Fruit fly (Drosophila melanogaster): ENCODE measurements around the gene CG4789.

CG4789 gene

DNA sequence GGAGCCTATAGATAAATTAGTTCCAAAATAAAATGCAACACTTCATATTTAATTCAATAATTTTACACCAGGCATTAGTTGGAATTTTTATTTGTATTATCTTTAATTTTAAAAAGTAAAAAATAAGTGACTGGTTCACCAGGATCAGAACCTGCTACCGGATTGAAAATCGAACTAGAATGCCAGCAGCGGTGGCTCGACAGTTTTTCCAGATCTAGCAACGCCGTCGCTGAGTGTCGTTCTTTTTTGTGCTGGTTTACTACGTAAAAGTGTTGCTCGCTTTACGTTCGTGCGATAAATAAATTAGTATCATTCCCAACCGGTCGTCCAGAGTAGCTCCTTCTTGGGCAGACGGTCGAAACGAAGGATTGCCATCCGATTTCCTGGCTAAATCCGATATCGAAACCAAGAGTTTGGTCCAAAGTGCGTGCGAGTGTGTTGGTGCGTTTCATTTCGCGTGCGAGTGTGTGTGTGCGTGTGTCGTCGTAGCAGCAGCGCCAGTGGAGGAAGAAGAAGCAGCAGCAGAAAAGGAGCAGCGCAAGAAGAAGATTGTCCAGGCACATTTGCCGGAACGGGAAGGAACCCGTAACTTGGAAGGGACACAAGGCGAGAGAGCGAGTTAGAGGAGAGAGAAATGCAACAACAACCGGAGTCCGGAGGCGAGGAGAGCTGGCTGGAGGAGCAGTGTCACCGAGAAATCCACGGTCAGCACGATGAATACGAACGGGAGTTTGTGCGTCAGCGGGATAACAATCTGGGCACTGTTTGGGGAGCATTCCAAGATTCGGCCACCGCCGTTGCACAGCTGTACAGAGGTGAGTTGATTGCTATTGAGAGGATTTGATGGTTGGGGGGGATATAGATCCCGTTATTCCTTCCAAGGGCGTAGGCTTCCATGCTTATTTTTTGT is 8.6 kb upstream of the CG4789 start, which contains the start of gene CG4768 (continued):
- no peak for TF ChIP-seq Sin3A (optimal IDR thresholded peaks at IDR 0.05)
- no peak for TF ChIP-seq CG43689 (GFP tag; IDR thresholded peaks at IDR 0.05)
- TF ChIP-seq jumu (GFP tag; optimal IDR thresholded peaks at IDR 0.05), result no peak
- TF ChIP-seq D (optimal IDR thresholded peaks at IDR 0.05), result peak; percentile 64
- TF ChIP-seq D (GFP tag; optimal IDR thresholded peaks at IDR 0.05), result no peak
- TF ChIP-seq Ets65A (GFP tag), result peak; percentile 70
- peak; percentile 0 for TF ChIP-seq HmgZ (tag; optimal IDR thresholded peaks at IDR 0.05)
- no peak for TF ChIP-seq crc (GFP tag; optimal IDR thresholded peaks at IDR 0.05)
- TF ChIP-seq CG17829 (tag; optimal IDR thresholded peaks at IDR 0.05), result no peak
- no peak for TF ChIP-seq CG17359 (tag; optimal IDR thresholded peaks at IDR 0.05)
- no peak for TF ChIP-seq CG5245 (GFP tag; optimal IDR thresholded peaks at IDR 0.05)
- no peak for TF ChIP-seq nau (GFP tag; optimal IDR thresholded peaks at IDR 0.05)
- peak; percentile 25 for TF ChIP-seq pzg (GFP tag; optimal IDR thresholded peaks at IDR 0.05)
- no peak for TF ChIP-seq Poxn (GFP tag; IDR thresholded peaks at IDR 0.05)
- TF ChIP-seq CG31441 (GFP tag; IDR thresholded peaks at IDR 0.05), result 0 out of 2 replicates have a peak, but pooled peaks have one; percentile 13
- no peak for TF ChIP-seq Ravus (GFP tag; IDR thresholded peaks at IDR 0.05)
- no peak for TF ChIP-seq croc (GFP tag; conservative IDR thresholded peaks at IDR 0.05)
- no peak for TF ChIP-seq HLH4C (GFP tag; IDR thresholded peaks at IDR 0.05; ENCODE audit: partially characterized antibody)
- no peak for TF ChIP-seq emc (GFP tag; optimal IDR thresholded peaks at IDR 0.05)
- TF ChIP-seq Gug (GFP tag; IDR thresholded peaks at IDR 0.05), result no peak
- TF ChIP-seq Doc3 (GFP tag; IDR thresholded peaks at IDR 0.05; ENCODE audit: partially characterized antibody), result no peak
- TF ChIP-seq CG10565 (GFP tag; optimal IDR thresholded peaks at IDR 0.05), result no peak
- TF ChIP-seq zf30C (GFP tag; optimal IDR thresholded peaks at IDR 0.05), result no peak
- no peak for TF ChIP-seq otp (GFP tag; IDR thresholded peaks at IDR 0.05)
- TF ChIP-seq fru (optimal IDR thresholded peaks at IDR 0.05), result no peak
- TF ChIP-seq Mes4 (GFP tag; optimal IDR thresholded peaks at IDR 0.05), result no peak
- TF ChIP-seq MTF-1 (GFP tag; optimal IDR thresholded peaks at IDR 0.05; ENCODE audit: borderline replicate concordance), result no peak
- no peak for TF ChIP-seq pb (GFP tag; optimal IDR thresholded peaks at IDR 0.05)
- TF ChIP-seq CG7963 (GFP tag; IDR thresholded peaks at IDR 0.05; ENCODE audit: partially characterized antibody), result no peak
- TF ChIP-seq CG1529 (GFP tag; optimal IDR thresholded peaks at IDR 0.05), result no peak
- no peak for TF ChIP-seq ac (GFP tag; optimal IDR thresholded peaks at IDR 0.05)
- TF ChIP-seq CG34422 (GFP tag; IDR thresholded peaks at IDR 0.05), result no peak
- no peak for TF ChIP-seq fd102C (GFP tag; optimal IDR thresholded peaks at IDR 0.05)
- TF ChIP-seq salm (tag; optimal IDR thresholded peaks at IDR 0.05), result no peak
- TF ChIP-seq Hr3 (GFP tag; optimal IDR thresholded peaks at IDR 0.05), result no peak
- peak; percentile 16; the same call in 1 of the 2 replicates for TF ChIP-seq CG13287 (GFP tag; IDR thresholded peaks at IDR 0.05; ENCODE audit: partially characterized antibody)
- TF ChIP-seq ken (GFP tag; IDR thresholded peaks at IDR 0.05), result no peak
- TF ChIP-seq toy (GFP tag; IDR thresholded peaks at IDR 0.05), result no peak
- no peak for TF ChIP-seq Scr (GFP tag; IDR thresholded peaks at IDR 0.05; ENCODE audit: partially characterized antibody)
- TF ChIP-seq kah (GFP tag; optimal IDR thresholded peaks at IDR 0.05), result no peak
- no peak for TF ChIP-seq CG8765 (GFP tag; IDR thresholded peaks at IDR 0.05)
- no peak for TF ChIP-seq p53 (GFP tag; optimal IDR thresholded peaks at IDR 0.05)
- TF ChIP-seq slbo (GFP tag; IDR thresholded peaks at IDR 0.05), result 0 out of 2 replicates have a peak, but pooled peaks have one; percentile 17
- no peak for TF ChIP-seq CG9876 (GFP tag; optimal IDR thresholded peaks at IDR 0.05)
- TF ChIP-seq CG6765 (GFP tag; optimal IDR thresholded peaks at IDR 0.05), result no peak
- TF ChIP-seq CG10462 (GFP tag; optimal IDR thresholded peaks at IDR 0.05), result no peak
- TF ChIP-seq CG4707 (GFP tag; optimal IDR thresholded peaks at IDR 0.05), result no peak
- no peak for TF ChIP-seq E2f1 (GFP tag; IDR thresholded peaks at IDR 0.05)
- TF ChIP-seq gsb-n (tag; optimal IDR thresholded peaks at IDR 0.05), result no peak
- peak; percentile 90 for TF ChIP-seq CG17385 (GFP tag; optimal IDR thresholded peaks at IDR 0.05)
- TF ChIP-seq CG32772 (GFP tag; IDR thresholded peaks at IDR 0.05), result no peak

Data from whole organism, embryonic.